Worm (Caenorhabditis elegans) whole organism, mixed stage, embryonic: Measurements from ENCODE around the gene nid-1.

ENCODE experiments used
- M03D4.4 ChIP-seq: sonication (generic microtip); optimal IDR thresholded peaks from 2 replicates; lab custom pipeline; 2017; ENCODE audit warnings: mild to moderate bottlenecking, missing genetic modification characterization, missing compliant biosample characterization
- ceh-83 ChIP-seq: fragments of 200-800 bp; sonication (Bioruptor generic); optimal IDR thresholded peaks from 2 replicates; lab custom pipeline; 2018; ENCODE audit warnings: mild to moderate bottlenecking, missing genetic modification characterization, missing compliant biosample characterization
- ces-1 ChIP-seq: fragments of 150-350 bp; optimal IDR thresholded peaks from 2 replicates; lab custom pipeline; 2014; ENCODE audit warnings: missing biosample characterization, missing genetic modification reagents, missing genetic modification characterization
- cnd-1 ChIP-seq: fragments of 200-800 bp; sonication (Bioruptor generic); optimal IDR thresholded peaks from 2 replicates; lab custom pipeline; 2018; ENCODE audit warnings: mild to moderate bottlenecking, missing genetic modification characterization, missing compliant biosample characterization
- drap-1 ChIP-seq: fragments of 200-800 bp; sonication (Bioruptor generic); optimal IDR thresholded peaks from 3 replicates; lab custom pipeline; 2018; ENCODE audit warnings: mild to moderate bottlenecking, missing genetic modification characterization, missing compliant biosample characterization
- elt-1 ChIP-seq: sonication (generic microtip); optimal IDR thresholded peaks from 2 replicates; lab custom pipeline; 2017; ENCODE audit warnings: missing genetic modification characterization, mild to moderate bottlenecking, missing compliant biosample characterization, antibody characterized with exemption, moderate library complexity, borderline replicate concordance; ENCODE audit not compliant: insufficient read depth
- flh-1 ChIP-seq: fragments of 200-800 bp; sonication (Bioruptor generic); optimal IDR thresholded peaks from 2 replicates; lab custom pipeline; 2018; ENCODE audit warnings: mild to moderate bottlenecking, missing genetic modification characterization, moderate library complexity, missing compliant biosample characterization
- hlh-1 ChIP-seq: fragments of 150-350 bp; optimal IDR thresholded peaks from 2 replicates; lab custom pipeline; 2014; ENCODE audit warnings: missing biosample characterization, missing genetic modification reagents, missing genetic modification characterization
- lin-13 ChIP-seq: fragments of 150-350 bp; optimal IDR thresholded peaks from 2 replicates; lab custom pipeline; 2014; ENCODE audit warnings: missing biosample characterization, missing genetic modification characterization
- lin-32 ChIP-seq: fragments of 200-800 bp; sonication (Bioruptor generic); optimal IDR thresholded peaks from 2 replicates; lab custom pipeline; 2018; ENCODE audit warnings: mild to moderate bottlenecking, missing genetic modification characterization, missing compliant biosample characterization
- lsy-2 ChIP-seq: fragments of 150-350 bp; optimal IDR thresholded peaks from 2 replicates; lab custom pipeline; 2014; ENCODE audit warnings: missing biosample characterization, missing genetic modification characterization
- mab-5 ChIP-seq: fragments of 150-350 bp; optimal IDR thresholded peaks from 2 replicates; lab custom pipeline; 2014; ENCODE audit warnings: missing biosample characterization, missing genetic modification characterization
- mep-1 ChIP-seq: fragments of 150-350 bp; optimal IDR thresholded peaks from 2 replicates; lab custom pipeline; 2017; ENCODE audit warnings: missing biosample characterization, missing genetic modification reagents, missing genetic modification characterization, inconsistent platforms
- mls-2 ChIP-seq: sonication (generic microtip); optimal IDR thresholded peaks from 2 replicates; lab custom pipeline; 2016; ENCODE audit warnings: mild to moderate bottlenecking, missing genetic modification characterization, moderate library complexity, missing compliant biosample characterization
- nhr-12 ChIP-seq: fragments of 150-350 bp; optimal IDR thresholded peaks from 2 replicates; lab custom pipeline; 2014; ENCODE audit warnings: missing biosample characterization, missing genetic modification characterization
- nhr-2 ChIP-seq: fragments of 150-350 bp; optimal IDR thresholded peaks from 2 replicates; lab custom pipeline; 2014; ENCODE audit warnings: missing biosample characterization, missing genetic modification characterization
- nhr-28 ChIP-seq: fragments of 150-350 bp; optimal IDR thresholded peaks from 2 replicates; lab custom pipeline; 2014; ENCODE audit warnings: missing biosample characterization, missing genetic modification characterization
- nhr-76 ChIP-seq: sonication (generic microtip); optimal IDR thresholded peaks from 2 replicates; lab custom pipeline; 2017; ENCODE audit warnings: missing biosample characterization, missing genetic modification characterization
- pha-4 ChIP-seq: fragments of 150-350 bp; optimal IDR thresholded peaks from 2 replicates; lab custom pipeline; 2018; ENCODE audit warnings: missing biosample characterization, missing genetic modification reagents, missing genetic modification characterization
- sem-2 ChIP-seq: fragments of 200-800 bp; sonication (Bioruptor generic); optimal IDR thresholded peaks from 2 replicates; lab custom pipeline; 2018; ENCODE audit warnings: mild to moderate bottlenecking, missing genetic modification characterization, missing compliant biosample characterization
- snpc-4 ChIP-seq: fragments of 150-350 bp; optimal IDR thresholded peaks from 2 replicates; lab custom pipeline; 2014; ENCODE audit warnings: missing biosample characterization, missing genetic modification characterization
- sptf-1 ChIP-seq: sonication (generic microtip); optimal IDR thresholded peaks from 2 replicates; lab custom pipeline; 2017; ENCODE audit warnings: mild to moderate bottlenecking, missing genetic modification characterization, moderate library complexity, missing compliant biosample characterization
- tbx-8 ChIP-seq: fragments of 200-800 bp; sonication (Bioruptor generic); optimal IDR thresholded peaks from 2 replicates; lab custom pipeline; 2018; ENCODE audit warnings: mild to moderate bottlenecking, missing genetic modification characterization, moderate library complexity, missing compliant biosample characterization
- unc-120 ChIP-seq: sonication (generic microtip); optimal IDR thresholded peaks from 2 replicates; lab custom pipeline; 2017; ENCODE audit warnings: missing genetic modification characterization, missing compliant biosample characterization; ENCODE audit not compliant: poor library complexity, severe bottlenecking
- unc-39 ChIP-seq: fragments of 150-350 bp; optimal IDR thresholded peaks from 2 replicates; lab custom pipeline; 2014; ENCODE audit warnings: missing biosample characterization, missing genetic modification characterization
- unc-62 ChIP-seq: fragments of 150-350 bp; optimal IDR thresholded peaks from 2 replicates; lab custom pipeline; 2014; ENCODE audit warnings: missing biosample characterization, missing genetic modification reagents, missing genetic modification characterization
- zip-8 ChIP-seq: fragments of 150-350 bp; optimal IDR thresholded peaks from 2 replicates; lab custom pipeline; 2014; ENCODE audit warnings: missing biosample characterization, missing genetic modification characterization
- ztf-11 ChIP-seq: fragments of 150-350 bp; optimal IDR thresholded peaks from 2 replicates; lab custom pipeline; 2014; ENCODE audit warnings: missing biosample characterization, missing genetic modification characterization

nid-1 gene

ce11 chrV:12901301-12901700 is 8.6 kb upstream of the nid-1 start:
- TF ChIP-seq zip-8 (tag; lab: Kevin White, UChicago) (no peak), sem-2 (GFP tag; lab: Kevin White, UChicago) (no peak), ces-1 (GFP tag; lab: Kevin White, UChicago) (peak; percentile 89)

DNA sequence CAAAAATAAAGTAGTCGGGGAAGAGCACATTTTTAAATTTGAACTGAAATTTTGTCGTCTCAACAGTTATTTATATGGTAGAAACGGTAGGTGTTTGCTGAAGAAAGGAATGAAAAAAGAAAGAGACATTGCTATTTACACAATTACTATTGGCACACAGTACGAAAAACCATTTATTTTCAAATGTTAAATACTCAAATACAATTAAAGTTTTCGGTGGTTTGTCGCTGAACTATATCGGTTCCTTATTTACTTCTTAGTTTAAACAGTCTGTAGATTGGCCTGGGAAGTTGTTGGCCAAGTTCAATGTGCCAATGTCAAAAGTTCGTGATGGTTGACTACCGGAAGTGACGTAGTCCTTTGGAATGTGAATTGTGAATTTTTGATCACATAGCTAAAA is 5.9 kb upstream of the nid-1 start, which contains the start of gene ttr-27:
TSS of gene ttr-27 (minus strand) at position 45 of the 400 bp plus-strand sequence.
- TF ChIP-seq lin-32 (GFP tag; lab: Kevin White, UChicago) (no peak), nhr-28 (no peak), elt-1 (no peak), unc-120 (no peak), ces-1 (GFP tag; lab: Kevin White, UChicago) (no peak), pha-4 (tag; lab: Kevin White, UChicago) (no peak), hlh-1 (tag; lab: Kevin White, UChicago) (no peak), lin-13 (no peak), unc-39 (tag; lab: Kevin White, UChicago) (no peak), M03D4.4 (tag; lab: Kevin White, UChicago) (no peak), cnd-1 (tag; lab: Kevin White, UChicago) (no peak)
- TF ChIP-seq, all 35 proteins: peak for 0

- TF ChIP-seq nhr-12 (tag; lab: Kevin White, UChicago) = no peak
- TF ChIP-seq lin-32 (GFP tag; lab: Kevin White, UChicago) = no peak
- TF ChIP-seq mls-2 (tag; lab: Kevin White, UChicago) = no peak
- no peak for TF ChIP-seq nhr-2
- no peak for TF ChIP-seq snpc-4 (tag; lab: Kevin White, UChicago)
These were observed 4.8 kb upstream of the nid-1 start, which contains the start of gene ttr-28 for ce11 chrV:12905074-12905473. ttr-28 (minus strand) TSS chrV:12905174.

DNA sequence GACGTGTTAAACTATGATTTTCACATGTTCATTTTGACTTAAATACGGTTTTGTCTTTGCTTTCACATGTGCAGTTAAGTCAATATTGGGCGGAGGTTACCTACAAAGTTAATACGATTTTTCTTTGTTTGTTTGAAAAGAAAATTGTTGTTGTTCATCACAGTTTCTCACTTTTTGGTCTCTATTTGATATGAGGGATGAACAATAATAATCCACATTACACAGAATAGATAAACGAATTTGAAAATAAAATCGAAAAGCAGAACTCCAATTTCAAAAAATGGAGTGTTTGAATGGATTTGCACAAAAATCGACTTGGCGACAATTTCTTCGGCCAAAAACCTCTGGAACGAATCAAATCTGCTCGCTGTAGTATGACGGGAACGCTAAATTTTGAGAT is 3.2 kb upstream of the nid-1 start, which contains the start of gene ttr-29:
TSS of gene ttr-29 (minus strand) at position 101 of the 400 bp plus-strand sequence.
- TF ChIP-seq tbx-8 (GFP tag; lab: Kevin White, UChicago) (no peak), zip-8 (tag; lab: Kevin White, UChicago) (no peak), cnd-1 (tag; lab: Kevin White, UChicago) (no peak), flh-1 (no peak), mab-5 (no peak), nhr-12 (tag; lab: Kevin White, UChicago) (no peak), sptf-1 (tag; lab: Kevin White, UChicago) (no peak), ceh-83 (GFP tag; lab: Kevin White, UChicago) (no peak), unc-62 (GFP tag; lab: Kevin White, UChicago) (no peak), pha-4 (tag; lab: Kevin White, UChicago) (no peak), sem-2 (GFP tag; lab: Kevin White, UChicago) (no peak), nhr-76 (tag; lab: Kevin White, UChicago) (no peak), M03D4.4 (tag; lab: Kevin White, UChicago) (no peak)

DNA sequence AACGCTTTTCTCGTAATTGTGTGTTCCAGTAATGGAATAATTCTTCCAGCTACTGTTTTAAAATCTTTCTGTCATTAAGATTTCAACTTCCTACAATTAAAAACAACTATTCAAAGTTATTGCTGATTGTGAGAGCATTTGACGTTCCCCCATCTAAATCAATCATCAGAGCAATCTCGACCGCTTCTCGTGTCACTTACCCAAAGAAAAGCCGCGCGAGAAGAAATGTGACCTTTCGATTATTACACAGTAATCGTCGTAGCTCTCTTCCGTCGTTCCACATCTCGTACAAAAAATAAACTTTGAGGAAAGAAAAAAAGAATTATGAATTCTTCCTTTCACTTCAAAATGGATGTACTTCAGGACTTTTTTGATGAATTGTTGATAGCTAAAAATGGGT is 2.5 kb upstream of the nid-1 start:
- no peak for TF ChIP-seq nhr-2
- no peak for TF ChIP-seq lsy-2
- TF ChIP-seq hlh-1 (tag; lab: Kevin White, UChicago) = peak; percentile 43
- no peak for TF ChIP-seq sem-2 (GFP tag; lab: Kevin White, UChicago)
- TF ChIP-seq unc-62 (GFP tag; lab: Kevin White, UChicago) = peak; percentile 79

DNA sequence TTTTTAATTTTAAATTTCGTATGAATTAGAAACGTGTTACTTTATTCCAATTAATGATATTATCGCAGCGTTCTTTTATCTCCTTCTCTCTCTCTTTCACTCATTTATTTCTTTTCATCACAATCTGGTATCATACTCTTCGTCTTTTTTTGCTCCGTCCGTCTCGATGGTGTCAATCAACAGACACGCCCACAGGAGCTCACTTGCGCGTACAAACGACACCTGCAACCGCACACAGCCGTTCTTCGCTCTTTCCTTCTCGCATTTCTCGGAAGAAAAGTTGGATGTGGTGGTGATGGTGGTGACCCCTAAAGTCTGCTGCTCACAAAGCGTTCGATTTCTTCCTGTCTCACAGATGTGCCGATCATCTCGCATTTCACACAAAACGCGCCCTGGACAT is 1.3 kb upstream of the nid-1 start:
- peak; percentile 89 for TF ChIP-seq hlh-1 (tag; lab: Kevin White, UChicago)
- no peak for TF ChIP-seq ztf-11 (tag; lab: Kevin White, UChicago)
- no peak for TF ChIP-seq drap-1 (GFP tag; lab: Kevin White, UChicago)
- TF ChIP-seq, all 35 proteins: peak for 1

DNA sequence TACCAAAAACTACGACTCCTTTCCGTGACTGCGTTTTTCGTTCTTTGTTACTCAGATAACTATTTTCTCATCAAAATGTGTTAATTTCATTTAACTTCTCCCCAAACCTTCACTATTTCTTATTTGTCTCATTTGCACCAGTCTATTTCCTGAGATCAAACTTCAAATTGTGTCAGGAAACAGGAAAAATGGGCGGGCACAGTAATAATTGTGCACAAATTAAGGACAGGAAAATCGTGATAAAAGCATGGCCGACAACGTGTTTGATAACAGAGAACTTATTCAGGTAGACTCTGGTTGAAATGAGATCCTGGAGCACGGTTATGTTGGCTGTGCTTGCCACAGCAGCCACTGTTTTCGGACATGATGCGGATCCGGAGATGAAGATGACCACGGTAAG is 9.8 kb downstream of the nid-1 start, which contains the start of gene lipl-1:
TSS of gene lipl-1 (plus strand) at position 282 of the 400 bp plus-strand sequence.
- TF ChIP-seq nhr-2 (no peak), ztf-11 (tag; lab: Kevin White, UChicago) (no peak), pha-4 (tag; lab: Kevin White, UChicago) (no peak), mep-1 (no peak), lin-32 (GFP tag; lab: Kevin White, UChicago) (no peak)
- TF ChIP-seq, all 35 proteins: peak for 0
